Worm (Caenorhabditis elegans) whole organism, young adult: ENCODE results near the gene C04E6.8.

Experiments
- B0261.1 ChIP-seq: sonication (generic microtip); optimal IDR thresholded peaks from 2 replicates; lab custom pipeline; 2016; ENCODE audit warnings: mild to moderate bottlenecking, missing genetic modification characterization, moderate library complexity, missing compliant biosample characterization
- B0336.3 ChIP-seq: fragments of 200-800 bp; sonication (Bioruptor generic); IDR thresholded peaks from 2 replicates; pipeline ENCODE4 v1.3.6; 2022; ENCODE audit warnings: missing genetic modification characterization, missing compliant biosample characterization
- C06A6.2 ChIP-seq: fragments of 200-800 bp; sonication (Bioruptor generic); conservative IDR thresholded peaks from 2 replicates; pipeline ENCODE4 v1.3.6; 2022; ENCODE audit warnings: missing genetic modification characterization, missing compliant biosample characterization
- D2030.7 ChIP-seq: fragments of 200-800 bp; sonication (Bioruptor generic); IDR thresholded peaks from 2 replicates; pipeline ENCODE4 v1.3.6; 2022; ENCODE audit warnings: missing genetic modification reagents, missing genetic modification characterization, missing compliant biosample characterization
- F22D6.2 ChIP-seq: sonication (generic microtip); optimal IDR thresholded peaks from 2 replicates; lab custom pipeline; 2016; ENCODE audit warnings: mild to moderate bottlenecking, missing genetic modification characterization, missing compliant biosample characterization
- F37B4.10 ChIP-seq: fragments of 200-800 bp; sonication (Bioruptor generic); IDR thresholded peaks from 2 replicates; pipeline ENCODE4 v1.3.6; 2022; ENCODE audit warnings: missing genetic modification characterization, missing compliant biosample characterization
- F39B2.1 ChIP-seq: fragments of 200-800 bp; sonication (Bioruptor generic); IDR thresholded peaks from 2 replicates; pipeline ENCODE4 v1.3.6; 2022; ENCODE audit warnings: missing genetic modification reagents, missing genetic modification characterization, missing compliant biosample characterization
- F55B11.4 ChIP-seq: sonication (generic microtip); optimal IDR thresholded peaks from 2 replicates; lab custom pipeline; 2016; ENCODE audit warnings: missing compliant biosample characterization, missing genetic modification characterization, borderline replicate concordance; ENCODE audit not compliant: insufficient read depth
- K11D2.4 ChIP-seq: fragments of 200-800 bp; sonication (Bioruptor generic); IDR thresholded peaks from 2 replicates; pipeline ENCODE4 v1.3.6; 2022; ENCODE audit warnings: missing genetic modification reagents, missing genetic modification characterization, missing compliant biosample characterization
- K12H6.12 ChIP-seq: fragments of 200-800 bp; sonication (Bioruptor generic); optimal IDR thresholded peaks from 2 replicates; lab custom pipeline; 2018; ENCODE audit warnings: mild to moderate bottlenecking, missing genetic modification characterization, missing compliant biosample characterization
- T07F8.4 ChIP-seq: sonication (generic microtip); optimal IDR thresholded peaks from 2 replicates; lab custom pipeline; 2016; ENCODE audit warnings: mild to moderate bottlenecking, missing genetic modification characterization, moderate library complexity, missing compliant biosample characterization
- Y53F4B.3 ChIP-seq: fragments of 200-800 bp; sonication (Bioruptor generic); IDR thresholded peaks from 2 replicates; pipeline ENCODE4 v1.3.6; 2022; ENCODE audit warnings: missing genetic modification reagents, missing genetic modification characterization, missing compliant biosample characterization
- ZK185.1 ChIP-seq: sonication (generic microtip); optimal IDR thresholded peaks from 2 replicates; lab custom pipeline; 2016; ENCODE audit warnings: mild to moderate bottlenecking, missing genetic modification characterization, missing compliant biosample characterization; ENCODE audit not compliant: poor library complexity, severe bottlenecking
- atf-7 ChIP-seq: sonication (generic microtip); optimal IDR thresholded peaks from 2 replicates; lab custom pipeline; 2017; ENCODE audit warnings: mild to moderate bottlenecking, missing genetic modification characterization, missing compliant biosample characterization
- athp-1 ChIP-seq: sonication (generic microtip); optimal IDR thresholded peaks from 2 replicates; lab custom pipeline; 2017; ENCODE audit warnings: mild to moderate bottlenecking, missing genetic modification characterization, missing compliant biosample characterization
- ceh-27 ChIP-seq: fragments of 200-800 bp; sonication (Bioruptor generic); optimal IDR thresholded peaks from 2 replicates; lab custom pipeline; 2018; ENCODE audit warnings: mild to moderate bottlenecking, missing genetic modification characterization, moderate library complexity, missing compliant biosample characterization
- ceh-58 ChIP-seq: fragments of 200-800 bp; sonication (Bioruptor generic); IDR thresholded peaks from 2 replicates; pipeline ENCODE4 v1.3.6; 2022; ENCODE audit warnings: missing genetic modification characterization, missing compliant biosample characterization
- die-1 ChIP-seq: sonication (generic microtip); optimal IDR thresholded peaks from 2 replicates; lab custom pipeline; 2016; ENCODE audit warnings: missing genotype, mild to moderate bottlenecking, missing genetic modification characterization, missing compliant biosample characterization
- dox-1 ChIP-seq: fragments of 200-800 bp; sonication (Bioruptor generic); IDR thresholded peaks from 2 replicates; pipeline ENCODE4 v1.3.6; 2022; ENCODE audit warnings: missing genetic modification reagents, missing genetic modification characterization, missing compliant biosample characterization
- egl-18 ChIP-seq: fragments of 200-800 bp; sonication (Bioruptor generic); IDR thresholded peaks from 2 replicates; pipeline ENCODE4 v1.3.6; 2022; ENCODE audit warnings: missing genetic modification reagents, missing genetic modification characterization, missing compliant biosample characterization
- egrh-3 ChIP-seq: fragments of 200-800 bp; sonication (Bioruptor generic); IDR thresholded peaks from 2 replicates; pipeline ENCODE4 v1.3.6; 2022; ENCODE audit warnings: missing genetic modification reagents, missing genetic modification characterization, missing compliant biosample characterization
- gei-17 ChIP-seq: fragments of 200-800 bp; sonication (Bioruptor generic); optimal IDR thresholded peaks from 2 replicates; lab custom pipeline; 2018; ENCODE audit warnings: mild to moderate bottlenecking, missing genetic modification characterization, missing compliant biosample characterization
- lag-1 ChIP-seq: fragments of 200-800 bp; sonication (Bioruptor generic); IDR thresholded peaks from 2 replicates; pipeline ENCODE4 v1.3.6; 2022; ENCODE audit warnings: missing genetic modification reagents, missing genetic modification characterization, missing compliant biosample characterization
- lin-35 ChIP-seq, 3 experiments: fragments of 150-350 bp in 2 of 3; sonication (generic microtip) in 1 of 3; optimal IDR thresholded peaks; 2 replicates each; lab custom pipeline; 2014 to 2018; ENCODE audit warnings: missing biosample characterization in 3 of 3, missing genetic modification characterization in 3 of 3, missing genetic modification reagents in 3 of 3
- lin-40 ChIP-seq: sonication (generic microtip); optimal IDR thresholded peaks from 2 replicates; lab custom pipeline; 2016; ENCODE audit warnings: missing genetic modification characterization, mild to moderate bottlenecking, missing compliant biosample characterization, missing genotype, missing genetic modification reagents
- lir-1 ChIP-seq: fragments of 200-800 bp; sonication (Bioruptor generic); conservative IDR thresholded peaks from 2 replicates; pipeline ENCODE4 v1.3.6; 2022; ENCODE audit warnings: missing genetic modification reagents, missing genetic modification characterization, missing compliant biosample characterization
- mcd-1 ChIP-seq: fragments of 200-800 bp; sonication (Bioruptor generic); IDR thresholded peaks from 2 replicates; pipeline ENCODE4 v1.3.6; 2022; ENCODE audit warnings: missing genetic modification reagents, missing genetic modification characterization, missing compliant biosample characterization
- mes-4 ChIP-seq: sonication (generic microtip); optimal IDR thresholded peaks from 2 replicates; lab custom pipeline; 2016; ENCODE audit warnings: missing genotype, missing genetic modification characterization, missing compliant biosample characterization
- nfya-1 ChIP-seq: sonication (generic microtip); optimal IDR thresholded peaks from 2 replicates; lab custom pipeline; 2017; ENCODE audit warnings: antibody characterized with exemption, missing compliant biosample characterization, missing genetic modification characterization, borderline replicate concordance; ENCODE audit not compliant: insufficient read depth
- nhr-179 ChIP-seq: sonication (generic microtip); optimal IDR thresholded peaks from 2 replicates; lab custom pipeline; 2016; ENCODE audit warnings: mild to moderate bottlenecking, missing genetic modification characterization, missing compliant biosample characterization
- nhr-27 ChIP-seq: fragments of 200-800 bp; sonication (Bioruptor generic); optimal IDR thresholded peaks from 2 replicates; lab custom pipeline; 2018; ENCODE audit warnings: mild to moderate bottlenecking, missing genetic modification characterization, moderate library complexity, missing compliant biosample characterization
- nhr-90 ChIP-seq: sonication (generic microtip); optimal IDR thresholded peaks from 2 replicates; lab custom pipeline; 2016; ENCODE audit warnings: missing genotype, mild to moderate bottlenecking, missing genetic modification characterization, missing compliant biosample characterization
- pbrm-1 ChIP-seq: fragments of 200-800 bp; sonication (Bioruptor generic); IDR thresholded peaks from 2 replicates; pipeline ENCODE4 v1.3.6; 2022; ENCODE audit warnings: missing genetic modification reagents, missing genetic modification characterization, missing compliant biosample characterization
- rpc-1 ChIP-seq, 2 experiments: fragments of 150-350 bp in 1 of 2; sonication (generic microtip) in 1 of 2; optimal IDR thresholded peaks; 2 replicates each; lab custom pipeline; 2014 to 2018; ENCODE audit warnings: missing biosample characterization in 1 of 2, missing genetic modification characterization in 1 of 2, missing genetic modification reagents in 1 of 2, missing genotype in 1 of 2
- sdz-38 ChIP-seq: sonication (generic microtip); optimal IDR thresholded peaks from 2 replicates; lab custom pipeline; 2016; ENCODE audit warnings: missing genotype, missing genetic modification characterization, missing compliant biosample characterization
- snpc-1.3 ChIP-seq: sonication (generic microtip); optimal IDR thresholded peaks from 2 replicates; lab custom pipeline; 2017; ENCODE audit warnings: missing genetic modification characterization, mild to moderate bottlenecking, missing compliant biosample characterization, antibody characterized with exemption, moderate library complexity, missing genotype, missing genetic modification reagents; ENCODE audit not compliant: insufficient read depth
- snpc-3.4 ChIP-seq: sonication (generic microtip); optimal IDR thresholded peaks from 2 replicates; lab custom pipeline; 2017; ENCODE audit warnings: missing genetic modification characterization, mild to moderate bottlenecking, missing compliant biosample characterization, antibody characterized with exemption, moderate library complexity, missing genotype, missing genetic modification reagents
- somi-1 ChIP-seq: fragments of 200-800 bp; sonication (Bioruptor generic); optimal IDR thresholded peaks from 2 replicates; lab custom pipeline; 2018; ENCODE audit warnings: mild to moderate bottlenecking, missing genetic modification characterization, missing compliant biosample characterization
- sptf-2 ChIP-seq: fragments of 200-800 bp; sonication (Bioruptor generic); optimal IDR thresholded peaks from 2 replicates; lab custom pipeline; 2018; ENCODE audit warnings: mild to moderate bottlenecking, missing genetic modification characterization, missing compliant biosample characterization
- tlf-1 ChIP-seq: fragments of 200-800 bp; sonication (Bioruptor generic); optimal IDR thresholded peaks from 2 replicates; lab custom pipeline; 2018; ENCODE audit warnings: mild to moderate bottlenecking, missing genetic modification characterization, missing compliant biosample characterization
- zfh-2 ChIP-seq: fragments of 200-800 bp; sonication (Bioruptor generic); conservative IDR thresholded peaks from 2 replicates; pipeline ENCODE4 v1.3.6; 2022; ENCODE audit warnings: missing genetic modification reagents, missing genetic modification characterization, missing compliant biosample characterization
- zim-3 ChIP-seq: sonication (generic microtip); optimal IDR thresholded peaks from 2 replicates; lab custom pipeline; 2017; ENCODE audit warnings: mild to moderate bottlenecking, missing genetic modification characterization, moderate library complexity, missing compliant biosample characterization
- ztf-25 ChIP-seq: fragments of 200-800 bp; sonication (Bioruptor generic); IDR thresholded peaks from 2 replicates; pipeline ENCODE4 v1.3.6; 2022; ENCODE audit warnings: missing genetic modification reagents, missing genetic modification characterization, missing compliant biosample characterization
- ztf-3 ChIP-seq: fragments of 200-800 bp; sonication (Bioruptor generic); optimal IDR thresholded peaks from 2 replicates; lab custom pipeline; 2018; ENCODE audit warnings: mild to moderate bottlenecking, missing genetic modification characterization, missing compliant biosample characterization

The C04E6.8 gene

DNA sequence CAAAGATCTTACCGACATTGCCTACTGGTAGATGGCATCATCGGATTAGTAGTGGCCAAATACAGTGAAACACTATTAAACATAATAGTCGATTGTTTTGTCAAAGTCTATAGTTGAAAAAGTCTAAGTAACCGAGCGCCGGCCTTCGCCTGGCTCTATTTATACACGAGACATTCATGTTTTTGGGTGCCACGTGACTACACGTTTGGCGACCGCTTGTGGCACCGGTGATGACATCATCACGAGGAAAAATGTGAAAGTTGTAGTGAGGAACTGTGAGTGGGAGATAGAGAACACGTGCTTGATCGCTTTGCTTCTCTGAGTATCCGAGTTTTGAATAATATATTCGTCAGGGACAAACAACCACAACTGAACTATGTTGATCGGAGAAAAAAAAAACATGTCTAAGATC is 39.3 kb downstream of the C04E6.8 start (continued):
- no peak for TF ChIP-seq F55B11.4 (tag; lab: Kevin White, UChicago)
- TF ChIP-seq nhr-27, result no peak
- TF ChIP-seq sptf-2 (GFP tag; lab: Kevin White, UChicago), result no peak
- no peak for TF ChIP-seq nfya-1 (tag; lab: Kevin White, UChicago)
- TF ChIP-seq zfh-2 (GFP tag; lab: Robert Waterston, UW), result no peak
- TF ChIP-seq K11D2.4, result peak; percentile 82
- no peak for TF ChIP-seq snpc-3.4 (tag; lab: Kevin White, UChicago)
- TF ChIP-seq F22D6.2 (tag; lab: Kevin White, UChicago), result peak; percentile 68
- no peak for TF ChIP-seq zim-3 (tag; lab: Kevin White, UChicago)
- TF ChIP-seq atf-7 (tag; lab: Kevin White, UChicago), result peak; percentile 64
- no peak for TF ChIP-seq F37B4.10 (GFP tag; lab: Robert Waterston, UW)
- 0 out of 2 replicates have a peak, but pooled peaks have one; percentile 48 for TF ChIP-seq pbrm-1 (GFP tag; lab: Robert Waterston, UW)
- TF ChIP-seq mes-4 (tag; lab: Kevin White, UChicago), result no peak
- TF ChIP-seq ZK185.1, result no peak
- TF ChIP-seq ztf-25 (GFP tag; lab: Robert Waterston, UW), result no peak
- no peak for TF ChIP-seq egrh-3 (GFP tag; lab: Robert Waterston, UW)
- no peak for TF ChIP-seq Y53F4B.3 (GFP tag; lab: Robert Waterston, UW)
- TF ChIP-seq die-1 (tag; lab: Kevin White, UChicago), result peak; percentile 25
- TF ChIP-seq lag-1 (GFP tag; lab: Robert Waterston, UW), result no peak
- peak; percentile 74 for TF ChIP-seq lin-40 (tag; lab: Kevin White, UChicago)
- TF ChIP-seq nhr-90 (tag; lab: Kevin White, UChicago), result no peak
- TF ChIP-seq lin-35 (GFP tag; optimal IDR thresholded peaks at IDR 0.05; lab: Kevin White, UChicago), result no peak
- TF ChIP-seq gei-17 (GFP tag; lab: Kevin White, UChicago), result no peak
- peak; percentile 25 for TF ChIP-seq tlf-1 (GFP tag; lab: Kevin White, UChicago)

DNA sequence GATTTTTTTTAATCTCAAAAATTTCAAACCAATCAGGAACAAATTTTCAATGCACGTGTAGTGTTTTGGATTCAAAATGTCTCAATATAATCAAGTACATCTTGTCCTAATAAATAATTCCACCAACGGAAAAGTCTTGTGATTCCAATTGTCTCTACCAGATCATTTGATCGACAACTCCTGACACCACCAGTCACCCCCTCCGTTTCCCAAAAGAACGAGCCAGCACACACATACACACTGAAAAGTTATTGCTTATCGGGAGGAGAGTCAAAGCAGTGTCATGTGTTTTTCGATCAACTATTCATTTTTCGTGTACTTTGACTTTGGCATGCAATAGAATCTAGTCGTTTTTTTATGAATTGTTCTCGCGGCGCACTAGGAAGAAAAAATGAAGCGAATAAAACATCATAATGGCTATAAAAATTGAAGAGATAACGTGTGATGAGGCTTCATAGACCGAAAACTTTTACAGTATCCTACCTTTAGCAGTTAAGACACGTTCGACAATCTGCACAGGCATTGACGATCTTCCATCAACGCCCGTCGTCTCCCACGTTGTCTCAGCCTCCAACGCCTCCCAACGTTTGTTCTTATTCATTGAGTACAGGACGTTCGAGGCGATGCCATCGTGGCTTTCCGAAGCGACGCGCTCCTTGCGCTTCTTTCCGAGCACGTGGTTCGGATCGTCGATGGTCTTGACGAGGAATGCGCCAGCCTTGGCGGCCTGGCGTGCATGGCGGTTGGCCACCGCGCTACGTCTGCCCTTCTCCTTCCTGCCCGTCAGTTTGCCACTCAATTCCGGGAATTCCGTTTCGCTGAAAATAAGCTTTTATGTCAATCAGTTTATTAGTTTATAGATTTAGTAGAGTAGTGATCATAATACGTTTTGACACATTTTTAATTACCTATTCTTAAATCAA is 40.0 kb downstream of the C04E6.8 start:
- no peak for TF ChIP-seq C06A6.2 (GFP tag; lab: Robert Waterston, UW)
- TF ChIP-seq nhr-179 (tag; lab: Kevin White, UChicago), result no peak
- no peak for TF ChIP-seq ceh-27 (GFP tag; lab: Kevin White, UChicago)
- no peak for TF ChIP-seq F55B11.4 (tag; lab: Kevin White, UChicago)
- no peak for TF ChIP-seq somi-1 (GFP tag; lab: Kevin White, UChicago)
- TF ChIP-seq nhr-27, result no peak
- no peak for TF ChIP-seq nhr-90 (tag; lab: Kevin White, UChicago)
- no peak; the same call in 1 of the 2 replicates for TF ChIP-seq B0336.3
- no peak for TF ChIP-seq K12H6.12 (tag; lab: Kevin White, UChicago)
- no peak for TF ChIP-seq B0261.1 (tag; lab: Kevin White, UChicago)
- no peak for TF ChIP-seq F39B2.1 (GFP tag; lab: Robert Waterston, UW)
- TF ChIP-seq lir-1, result peak; percentile 32; the same call in 1 of the 2 replicates
- TF ChIP-seq rpc-1 (optimal IDR thresholded peaks at IDR 0.05; lab: Kevin White, UChicago), result no peak
- TF ChIP-seq rpc-1 (tag; optimal IDR thresholded peaks at IDR 0.05; lab: Kevin White, UChicago), result no peak
- no peak for TF ChIP-seq snpc-1.3 (tag; lab: Kevin White, UChicago)
- TF ChIP-seq ceh-58, result 0 out of 2 replicates have a peak, but pooled peaks have one; percentile 5
- no peak for TF ChIP-seq ztf-3 (GFP tag; lab: Kevin White, UChicago)
- no peak for TF ChIP-seq T07F8.4 (tag; lab: Kevin White, UChicago)
- no peak for TF ChIP-seq lin-40 (tag; lab: Kevin White, UChicago)
- TF ChIP-seq egl-18 (GFP tag; lab: Robert Waterston, UW), result no peak
- TF ChIP-seq athp-1, result no peak
- TF ChIP-seq mcd-1, result peak; percentile 17; the same call in 1 of the 2 replicates
- TF ChIP-seq dox-1 (GFP tag; lab: Robert Waterston, UW), result peak; percentile 51; the same call in 1 of the 2 replicates
- no peak for TF ChIP-seq D2030.7
- TF ChIP-seq sdz-38 (tag; lab: Kevin White, UChicago), result no peak
- TF ChIP-seq F22D6.2 (tag; lab: Kevin White, UChicago), result no peak
